In the genomic region with DNA sequence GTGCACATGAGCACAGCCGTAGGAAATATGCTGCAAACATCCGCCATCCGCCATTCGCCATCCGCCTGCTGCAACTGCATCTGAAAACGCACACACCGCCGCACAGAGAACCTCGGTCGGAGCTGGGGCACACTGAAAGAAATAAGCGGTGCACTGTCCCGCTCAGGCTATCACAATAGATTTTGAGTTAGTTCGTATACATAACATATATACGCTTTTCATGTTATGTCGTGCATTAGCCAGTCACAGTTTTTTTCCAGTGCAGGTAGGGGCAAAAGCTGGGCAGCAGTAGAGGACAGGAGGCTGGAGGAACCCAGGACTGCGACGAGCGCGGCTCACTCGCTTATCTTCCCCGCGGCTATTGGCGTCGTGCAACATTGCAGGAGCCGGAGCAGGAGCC, we compare ENCODE assay signal across 4 fruit fly cellular contexts.
TF ChIP-seq lines count a peak whose summit lies in the region.

No protein-coding gene starts in this region.

- TF ChIP-seq CTCF in whole organism, embryonic (GFP tag; optimal IDR thresholded peaks at IDR 0.05; lab: Kevin White, UChicago) = no peak

TF ChIP-seq in whole organism, embryonic, 481 proteins besides CTCF, POLR2A, EP300 and RAD21:
- TF ChIP-seq CG11247 (GFP tag; IDR thresholded peaks at IDR 0.05; lab: Robert Waterston, UW) (0 out of 2 replicates have a peak, but pooled peaks have one; percentile 32), Sox100B (GFP tag; optimal IDR thresholded peaks at IDR 0.05; lab: Kevin White, UChicago) (no peak), prd (optimal IDR thresholded peaks at IDR 0.05; lab: Kevin White, UChicago) (no peak), prd (GFP tag; IDR thresholded peaks at IDR 0.05; lab: Robert Waterston, UW) (peak; percentile 44; the same call in 1 of the 3 replicates), knrl (GFP tag; IDR thresholded peaks at IDR 0.05; lab: Robert Waterston, UW; ENCODE audit: partially characterized antibody) (0 out of 3 replicates have a peak, but pooled peaks have one; percentile 18), sens (GFP tag; lab: Kevin White, UChicago) (peak; percentile 74), dysf (GFP tag; IDR thresholded peaks at IDR 0.05; lab: Robert Waterston, UW) (no peak), zf30C (GFP tag; optimal IDR thresholded peaks at IDR 0.05; lab: Kevin White, UChicago) (peak; percentile 9), Rfx (GFP tag; IDR thresholded peaks at IDR 0.05; lab: Robert Waterston, UW) (no peak), E2f1 (GFP tag; IDR thresholded peaks at IDR 0.05; lab: Robert Waterston, UW) (no peak), Ets65A (GFP tag; lab: Kevin White, UChicago) (peak; percentile 72), CG3407 (GFP tag; optimal IDR thresholded peaks at IDR 0.05; lab: Kevin White, UChicago) (no peak), CG18262 (tag; optimal IDR thresholded peaks at IDR 0.05; lab: Kevin White, UChicago) (no peak), lola (GFP tag; optimal IDR thresholded peaks at IDR 0.05; lab: Kevin White, UChicago) (no peak), jigr1 (GFP tag; IDR thresholded peaks at IDR 0.05; lab: Robert Waterston, UW) (no peak), Hand (GFP tag; optimal IDR thresholded peaks at IDR 0.05; lab: Kevin White, UChicago) (no peak), lmd (GFP tag; IDR thresholded peaks at IDR 0.05; lab: Robert Waterston, UW) (no peak), CG2889 (GFP tag; IDR thresholded peaks at IDR 0.05; lab: Robert Waterston, UW) (no peak), CG34422 (GFP tag; IDR thresholded peaks at IDR 0.05; lab: Robert Waterston, UW) (0 out of 3 replicates have a peak, but pooled peaks have one; percentile 31)

TF ChIP-seq in whole organism, prepupa, 60 proteins besides CTCF, POLR2A, EP300 and RAD21 (continues in another document):
- TF ChIP-seq Smox (GFP tag; optimal IDR thresholded peaks at IDR 0.05; lab: Kevin White, UChicago) (peak; percentile 51), Lpt (GFP tag; optimal IDR thresholded peaks at IDR 0.05; lab: Kevin White, UChicago) (no peak), CG15336 (GFP tag; IDR thresholded peaks at IDR 0.05; lab: Robert Waterston, UW) (no peak), CG8632 (GFP tag; optimal IDR thresholded peaks at IDR 0.05; lab: Kevin White, UChicago) (peak; percentile 35), Ets21C (GFP tag; optimal IDR thresholded peaks at IDR 0.05; lab: Kevin White, UChicago) (peak; percentile 33), CG6276 (GFP tag; optimal IDR thresholded peaks at IDR 0.05; lab: Kevin White, UChicago) (no peak), dac (GFP tag; optimal IDR thresholded peaks at IDR 0.05; lab: Kevin White, UChicago) (no peak), topi (GFP tag; optimal IDR thresholded peaks at IDR 0.05; lab: Kevin White, UChicago) (peak; percentile 60), CG6808 (GFP tag; optimal IDR thresholded peaks at IDR 0.05; lab: Kevin White, UChicago) (peak; percentile 46), Hr4 (GFP tag; optimal IDR thresholded peaks at IDR 0.05; lab: Kevin White, UChicago) (peak; percentile 6), Sox102F (GFP tag; optimal IDR thresholded peaks at IDR 0.05; lab: Kevin White, UChicago) (peak; percentile 67), CG6854 (GFP tag; optimal IDR thresholded peaks at IDR 0.05; lab: Kevin White, UChicago) (peak; percentile 32), CG1621 (tag; optimal IDR thresholded peaks at IDR 0.05; lab: Kevin White, UChicago) (peak; percentile 53), net (GFP tag; optimal IDR thresholded peaks at IDR 0.05; lab: Kevin White, UChicago) (peak; percentile 15), CG6792 (GFP tag; optimal IDR thresholded peaks at IDR 0.05; lab: Kevin White, UChicago) (peak; percentile 44), Eip78C (GFP tag; lab: Kevin White, UChicago) (peak; percentile 81), fd85E (GFP tag; optimal IDR thresholded peaks at IDR 0.05; lab: Kevin White, UChicago) (no peak), OdsH (GFP tag; optimal IDR thresholded peaks at IDR 0.05; lab: Kevin White, UChicago) (peak; percentile 48), CG31627 (GFP tag; optimal IDR thresholded peaks at IDR 0.05; lab: Kevin White, UChicago) (peak; percentile 67), CG8119 (GFP tag; IDR thresholded peaks at IDR 0.05; lab: Robert Waterston, UW) (0 out of 3 replicates have a peak, but pooled peaks have one; percentile 22), Ets96B (tag; optimal IDR thresholded peaks at IDR 0.05; lab: Kevin White, UChicago) (peak; percentile 43), CG6163 (GFP tag; IDR thresholded peaks at IDR 0.05; lab: Robert Waterston, UW) (peak; percentile 72; the same call in 2 of the 3 replicates), lz (GFP tag; optimal IDR thresholded peaks at IDR 0.05; lab: Kevin White, UChicago) (peak; percentile 57)

TF ChIP-seq in whole organism, pupa, 21 proteins besides CTCF, POLR2A, EP300 and RAD21:
- TF ChIP-seq CG8159 (tag; optimal IDR thresholded peaks at IDR 0.05; lab: Kevin White, UChicago) = peak; percentile 59
- TF ChIP-seq Pif1B (GFP tag; optimal IDR thresholded peaks at IDR 0.05; lab: Kevin White, UChicago) = peak; percentile 20
- TF ChIP-seq Pif1A (GFP tag; optimal IDR thresholded peaks at IDR 0.05; lab: Kevin White, UChicago) = peak; percentile 40
- peak; percentile 30 for TF ChIP-seq CG8301 (tag; optimal IDR thresholded peaks at IDR 0.05; lab: Kevin White, UChicago)
- TF ChIP-seq D1 (tag; optimal IDR thresholded peaks at IDR 0.05; lab: Kevin White, UChicago) = no peak
- TF ChIP-seq gl (tag; optimal IDR thresholded peaks at IDR 0.05; lab: Kevin White, UChicago) = peak; percentile 32
- TF ChIP-seq EcR (GFP tag; optimal IDR thresholded peaks at IDR 0.05; lab: Kevin White, UChicago) = no peak
- TF ChIP-seq Ets98B (GFP tag; IDR thresholded peaks at IDR 0.05; lab: Robert Waterston, UW) = no peak
- no peak for TF ChIP-seq CG10348 (GFP tag; IDR thresholded peaks at IDR 0.05; lab: Robert Waterston, UW)
- peak; percentile 58 for TF ChIP-seq CG17806 (tag; optimal IDR thresholded peaks at IDR 0.05; lab: Kevin White, UChicago)
- peak; percentile 35 for TF ChIP-seq Snoo (tag; optimal IDR thresholded peaks at IDR 0.05; lab: Kevin White, UChicago)
- no peak for TF ChIP-seq fd96Ca (GFP tag; IDR thresholded peaks at IDR 0.05; lab: Robert Waterston, UW)
- no peak for TF ChIP-seq CG12605 (GFP tag; IDR thresholded peaks at IDR 0.05; lab: Robert Waterston, UW)
- peak; percentile 33 for TF ChIP-seq CG13204 (GFP tag; optimal IDR thresholded peaks at IDR 0.05; lab: Kevin White, UChicago)
- peak; percentile 29 for TF ChIP-seq CG34367 (tag; optimal IDR thresholded peaks at IDR 0.05; lab: Kevin White, UChicago)
- TF ChIP-seq CG32121 (GFP tag; IDR thresholded peaks at IDR 0.05; lab: Robert Waterston, UW) = no peak
- TF ChIP-seq CG14655 (GFP tag; optimal IDR thresholded peaks at IDR 0.05; lab: Kevin White, UChicago) = peak; percentile 52
- peak; percentile 52 for TF ChIP-seq CG15710 (tag; optimal IDR thresholded peaks at IDR 0.05; lab: Kevin White, UChicago)
- peak; percentile 65; the same call in 1 of the 3 replicates for TF ChIP-seq CG4496 (GFP tag; IDR thresholded peaks at IDR 0.05; lab: Robert Waterston, UW)
- no peak for TF ChIP-seq rn (GFP tag; IDR thresholded peaks at IDR 0.05; lab: Robert Waterston, UW)
- peak; percentile 54 for TF ChIP-seq CG9948 (tag; optimal IDR thresholded peaks at IDR 0.05; lab: Kevin White, UChicago)

TF ChIP-seq in whole organism, wandering third instar larva, 38 proteins besides CTCF, POLR2A, EP300 and RAD21 (continues in another document):
- TF ChIP-seq ey (GFP tag; optimal IDR thresholded peaks at IDR 0.05; lab: Kevin White, UChicago) = peak; percentile 70
- TF ChIP-seq h (GFP tag; optimal IDR thresholded peaks at IDR 0.05; lab: Kevin White, UChicago) = peak; percentile 75
- TF ChIP-seq usp (GFP tag; optimal IDR thresholded peaks at IDR 0.05; lab: Kevin White, UChicago) = no peak
- peak; percentile 35 for TF ChIP-seq dmrt93B (GFP tag; optimal IDR thresholded peaks at IDR 0.05; lab: Kevin White, UChicago)
- TF ChIP-seq fru (GFP tag; optimal IDR thresholded peaks at IDR 0.05; lab: Kevin White, UChicago) = peak; percentile 75
- no peak for TF ChIP-seq Hr78 (GFP tag; optimal IDR thresholded peaks at IDR 0.05; lab: Kevin White, UChicago)
- TF ChIP-seq Myc (optimal IDR thresholded peaks at IDR 0.05; lab: Kevin White, UChicago) = no peak
- no peak for TF ChIP-seq dsf (GFP tag; optimal IDR thresholded peaks at IDR 0.05; lab: Kevin White, UChicago; ENCODE audit: borderline replicate concordance)
- peak; percentile 3 for TF ChIP-seq Jra (GFP tag; optimal IDR thresholded peaks at IDR 0.05; lab: Kevin White, UChicago)
- TF ChIP-seq OdsH (GFP tag; optimal IDR thresholded peaks at IDR 0.05; lab: Kevin White, UChicago) = peak; percentile 68
- peak; percentile 66 for TF ChIP-seq Hnf4 (GFP tag; optimal IDR thresholded peaks at IDR 0.05; lab: Kevin White, UChicago)
- TF ChIP-seq HLH106 (tag; optimal IDR thresholded peaks at IDR 0.05; lab: Kevin White, UChicago) = peak; percentile 60
- TF ChIP-seq Vsx2 (GFP tag; optimal IDR thresholded peaks at IDR 0.05; lab: Kevin White, UChicago; ENCODE audit: partially characterized antibody) = no peak
- TF ChIP-seq dl (GFP tag; optimal IDR thresholded peaks at IDR 0.05; lab: Kevin White, UChicago; ENCODE audit: insufficient read depth in 1 of 2, partially characterized antibody in 2 of 2) = no peak
- TF ChIP-seq pan (optimal IDR thresholded peaks at IDR 0.05; lab: Kevin White, UChicago) = no peak
- TF ChIP-seq CrebA (GFP tag; optimal IDR thresholded peaks at IDR 0.05; lab: Kevin White, UChicago; ENCODE audit: borderline replicate concordance) = no peak
- TF ChIP-seq N (GFP tag; optimal IDR thresholded peaks at IDR 0.05; lab: Kevin White, UChicago) = no peak
- no peak for TF ChIP-seq Mio (GFP tag; optimal IDR thresholded peaks at IDR 0.05; lab: Kevin White, UChicago)
- no peak for TF ChIP-seq Rel (GFP tag; optimal IDR thresholded peaks at IDR 0.05; lab: Kevin White, UChicago)
- no peak for TF ChIP-seq Rel (tag; optimal IDR thresholded peaks at IDR 0.05; lab: Kevin White, UChicago)
- no peak for TF ChIP-seq lola (GFP tag; optimal IDR thresholded peaks at IDR 0.05; lab: Kevin White, UChicago)
- no peak for TF ChIP-seq brk (GFP tag; optimal IDR thresholded peaks at IDR 0.05; lab: Kevin White, UChicago)
- peak; percentile 58 for TF ChIP-seq psq (GFP tag; optimal IDR thresholded peaks at IDR 0.05; lab: Kevin White, UChicago)
- peak; percentile 63 for TF ChIP-seq Sp1 (GFP tag; optimal IDR thresholded peaks at IDR 0.05; lab: Kevin White, UChicago)
- peak; percentile 56 for TF ChIP-seq rgr (GFP tag; optimal IDR thresholded peaks at IDR 0.05; lab: Kevin White, UChicago)
- TF ChIP-seq woc (GFP tag; optimal IDR thresholded peaks at IDR 0.05; lab: Kevin White, UChicago) = peak; percentile 47
- TF ChIP-seq CG32264 (GFP tag; optimal IDR thresholded peaks at IDR 0.05; lab: Kevin White, UChicago) = no peak
- no peak for TF ChIP-seq jim (GFP tag; optimal IDR thresholded peaks at IDR 0.05; lab: Kevin White, UChicago)
- no peak for TF ChIP-seq sv (GFP tag; optimal IDR thresholded peaks at IDR 0.05; lab: Kevin White, UChicago)
- TF ChIP-seq Dfd (GFP tag; optimal IDR thresholded peaks at IDR 0.05; lab: Kevin White, UChicago) = no peak
- TF ChIP-seq GATAd (GFP tag; optimal IDR thresholded peaks at IDR 0.05; lab: Kevin White, UChicago) = no peak
- peak; percentile 58 for TF ChIP-seq br (GFP tag; optimal IDR thresholded peaks at IDR 0.05; lab: Kevin White, UChicago)
